Worm (Caenorhabditis elegans): Measurements from ENCODE around the gene T14B4.5.

T14B4.5 gene

DNA sequence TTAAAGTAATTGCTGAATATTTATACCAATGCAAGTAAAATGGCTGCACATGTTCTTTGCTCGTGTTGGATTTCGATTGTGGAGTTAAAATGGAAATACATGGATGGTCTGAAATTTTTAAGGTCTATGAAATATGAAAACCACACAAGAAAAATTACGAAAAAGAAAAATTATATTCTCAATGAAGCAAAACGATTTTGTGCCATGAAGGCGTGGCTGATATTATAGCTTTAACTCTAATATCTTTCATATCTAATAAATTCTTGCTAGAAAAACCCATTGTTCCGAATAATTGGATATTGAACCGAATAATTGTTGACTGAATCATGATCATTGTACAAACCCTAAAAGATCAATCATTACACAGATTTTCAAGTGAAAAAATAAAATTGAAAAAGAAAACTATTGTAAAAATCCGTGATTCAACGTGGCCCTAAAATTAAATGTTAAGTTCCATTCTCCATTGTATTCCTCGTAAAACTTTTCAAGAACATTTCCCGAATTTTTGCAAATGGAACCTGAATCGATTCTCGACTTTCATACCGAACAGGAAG is 38.1 kb downstream of the T14B4.5 start, which contains the start of the genes srx-95 and fis-1:
srx-95 (minus strand) TSS at position 101 of the 554 bp plus-strand sequence.
fis-1 (plus strand) TSS at position 504 of the 554 bp plus-strand sequence.
- TF ChIP-seq ztf-4 (tag; optimal IDR thresholded peaks at IDR 0.05) (no peak), blmp-1 (tag; optimal IDR thresholded peaks at IDR 0.05; ENCODE audit: insufficient read depth) (no peak), lin-39 (tag; optimal IDR thresholded peaks at IDR 0.05) (no peak), elt-3 (tag; optimal IDR thresholded peaks at IDR 0.05) (no peak), sem-4 (tag; optimal IDR thresholded peaks at IDR 0.05) (no peak), zag-1 (tag; optimal IDR thresholded peaks at IDR 0.05) (no peak)

DNA sequence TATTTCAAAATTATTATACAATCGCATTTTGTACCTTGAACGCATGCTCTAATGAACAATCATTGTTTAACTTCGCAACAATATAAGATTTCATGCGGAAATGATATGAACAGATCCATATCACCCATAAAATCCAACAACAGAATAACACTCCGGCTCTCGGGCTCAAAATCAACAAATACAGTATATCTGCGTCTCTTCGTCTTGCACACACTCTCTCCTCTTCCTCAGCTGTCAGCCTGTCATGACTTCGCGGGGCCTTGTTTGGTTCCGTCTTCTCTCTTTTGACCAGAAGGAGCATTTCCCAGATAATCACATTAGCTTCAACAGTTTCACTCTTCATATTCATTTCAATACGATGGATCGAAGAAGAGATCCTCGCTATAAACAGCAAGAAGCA is 39.6 kb downstream of the T14B4.5 start, which contains the start of gene F41G3.3:
F41G3.3 (plus strand) TSS at position 301 of the 400 bp plus-strand sequence.
- TF ChIP-seq mdl-1 (tag; optimal IDR thresholded peaks at IDR 0.05): no peak
- TF ChIP-seq skn-1 (tag; optimal IDR thresholded peaks at IDR 0.05): no peak
- no peak for TF ChIP-seq mbf-1 (tag; optimal IDR thresholded peaks at IDR 0.05)
- no peak for TF ChIP-seq nhr-23 (tag; optimal IDR thresholded peaks at IDR 0.05)
- no peak for TF ChIP-seq crh-2 (tag; optimal IDR thresholded peaks at IDR 0.05)
- TF ChIP-seq nhr-237 (tag; optimal IDR thresholded peaks at IDR 0.05): no peak
- TF ChIP-seq snpc-4 (tag; optimal IDR thresholded peaks at IDR 0.05): no peak
- no peak for TF ChIP-seq alr-1 (tag; optimal IDR thresholded peaks at IDR 0.05)
- TF ChIP-seq lsy-2 (tag; optimal IDR thresholded peaks at IDR 0.05): no peak
- no peak for TF ChIP-seq peb-1 (tag; optimal IDR thresholded peaks at IDR 0.05)
- TF ChIP-seq elt-1 (tag; optimal IDR thresholded peaks at IDR 0.05): no peak
- no peak for TF ChIP-seq lin-11 (tag; optimal IDR thresholded peaks at IDR 0.05)
- no peak for TF ChIP-seq aly-2 (tag; optimal IDR thresholded peaks at IDR 0.05)
- no peak for TF ChIP-seq ztf-4 (tag; optimal IDR thresholded peaks at IDR 0.05)
- no peak for TF ChIP-seq F13H6.1 (tag; optimal IDR thresholded peaks at IDR 0.05)
- TF ChIP-seq sma-3 (GFP tag; optimal IDR thresholded peaks at IDR 0.05): no peak
- TF ChIP-seq fos-1 (tag; optimal IDR thresholded peaks at IDR 0.05): no peak

DNA sequence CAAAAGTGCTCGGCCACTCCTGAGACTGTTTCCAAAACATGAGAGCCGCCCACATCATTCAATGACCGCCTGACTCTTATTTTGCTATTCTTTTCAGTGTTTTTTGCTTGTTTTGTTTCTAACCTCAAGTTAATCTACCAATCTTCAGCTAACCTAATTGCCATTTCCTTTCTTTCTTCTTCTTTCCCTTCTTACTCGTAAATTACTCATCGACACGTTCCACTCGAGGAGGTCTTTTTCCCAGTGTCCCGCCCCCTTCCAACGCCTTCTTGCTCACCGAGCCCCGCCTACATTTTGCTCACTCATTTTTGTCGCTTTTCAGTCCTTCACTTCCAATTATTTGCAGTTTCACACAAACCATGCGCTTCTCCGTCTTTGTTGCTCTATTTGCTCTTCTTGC is 48.1 kb downstream of the T14B4.5 start, which contains the start of gene nlp-50:
nlp-50 (plus strand) TSS at position 301 of the 400 bp plus-strand sequence.
- TF ChIP-seq nhr-23 (tag; optimal IDR thresholded peaks at IDR 0.05) (no peak), peb-1 (tag; optimal IDR thresholded peaks at IDR 0.05) (no peak), unc-55 (GFP tag; optimal IDR thresholded peaks at IDR 0.05) (no peak), mab-5 (tag; optimal IDR thresholded peaks at IDR 0.05) (no peak), nhr-237 (tag; optimal IDR thresholded peaks at IDR 0.05) (no peak), Y55F3AM.14 (GFP tag; optimal IDR thresholded peaks at IDR 0.05) (no peak), fos-1 (tag; optimal IDR thresholded peaks at IDR 0.05) (no peak), ceh-82 (tag; optimal IDR thresholded peaks at IDR 0.05) (no peak), ama-1 (optimal IDR thresholded peaks at IDR 0.05) (no peak), lin-13 (GFP tag; optimal IDR thresholded peaks at IDR 0.05) (no peak), gmeb-1 (tag; optimal IDR thresholded peaks at IDR 0.05) (no peak)
